Fruit fly (Drosophila melanogaster): ENCODE results near the gene Rh7.

Gene Rh7

DNA sequence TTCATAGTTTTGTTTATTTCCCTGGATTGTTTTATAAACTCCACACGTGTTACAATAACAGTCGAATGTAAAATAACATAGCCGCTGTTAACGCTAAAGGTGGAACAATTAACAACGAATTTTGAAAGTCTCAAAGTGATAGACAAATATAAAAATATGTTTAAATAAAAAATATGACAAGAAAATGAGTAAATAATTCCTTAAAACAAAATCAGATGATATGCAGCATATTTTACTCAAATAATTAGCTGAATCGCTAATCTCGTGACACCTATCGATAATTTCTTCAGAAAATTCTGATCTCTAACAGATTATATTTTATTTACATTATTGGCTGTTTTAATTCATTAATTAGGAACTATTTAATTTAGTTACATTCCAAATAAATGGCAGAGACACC lies 38.7 kb downstream of the Rh7 start, which contains the start of the genes CG5645 and Atg12 (continued):
- 0 out of 2 replicates have a peak, but pooled peaks have one; percentile 28 for TF ChIP-seq GATAe (GFP tag; conservative IDR thresholded peaks at IDR 0.05)
- peak; percentile 75 for TF ChIP-seq Fer1 (GFP tag; optimal IDR thresholded peaks at IDR 0.05)
- no peak for TF ChIP-seq sc (optimal IDR thresholded peaks at IDR 0.05)
- TF ChIP-seq sc (GFP tag; optimal IDR thresholded peaks at IDR 0.05) = no peak
- no peak for TF ChIP-seq CG6813 (GFP tag; optimal IDR thresholded peaks at IDR 0.05)
- TF ChIP-seq CG10654 (GFP tag; optimal IDR thresholded peaks at IDR 0.05) = peak; percentile 41
- TF ChIP-seq Xbp1 (GFP tag; optimal IDR thresholded peaks at IDR 0.05) = peak; percentile 10
- TF ChIP-seq CG9437 (GFP tag; optimal IDR thresholded peaks at IDR 0.05) = no peak
- TF ChIP-seq CG16815 (GFP tag; optimal IDR thresholded peaks at IDR 0.05) = no peak
- no peak for TF ChIP-seq CG7271 (tag; optimal IDR thresholded peaks at IDR 0.05)
- TF ChIP-seq CG4328 (GFP tag; optimal IDR thresholded peaks at IDR 0.05) = peak; percentile 49
- TF ChIP-seq ken (GFP tag; IDR thresholded peaks at IDR 0.05) = no peak
- TF ChIP-seq slp2 (GFP tag; optimal IDR thresholded peaks at IDR 0.05) = no peak
- TF ChIP-seq CG13775 (GFP tag; optimal IDR thresholded peaks at IDR 0.05) = peak; percentile 27
- peak; percentile 89 for TF ChIP-seq Scr (GFP tag; IDR thresholded peaks at IDR 0.05; ENCODE audit: partially characterized antibody)
- TF ChIP-seq danr (GFP tag; IDR thresholded peaks at IDR 0.05) = no peak
- peak; percentile 16 for TF ChIP-seq CG15601 (tag; optimal IDR thresholded peaks at IDR 0.05)
- TF ChIP-seq org-1 (GFP tag; optimal IDR thresholded peaks at IDR 0.05) = no peak
- no peak for TF ChIP-seq gt (GFP tag; IDR thresholded peaks at IDR 0.05)
- no peak for TF ChIP-seq CG4404 (GFP tag; IDR thresholded peaks at IDR 0.05)
- no peak for TF ChIP-seq BtbVII (GFP tag; optimal IDR thresholded peaks at IDR 0.05)
- peak; percentile 56 for TF ChIP-seq slou (GFP tag; optimal IDR thresholded peaks at IDR 0.05)
- TF ChIP-seq en (GFP tag; optimal IDR thresholded peaks at IDR 0.05) = no peak
- peak; percentile 71 for TF ChIP-seq bbx (GFP tag; IDR thresholded peaks at IDR 0.05; ENCODE audit: partially characterized antibody)

DNA sequence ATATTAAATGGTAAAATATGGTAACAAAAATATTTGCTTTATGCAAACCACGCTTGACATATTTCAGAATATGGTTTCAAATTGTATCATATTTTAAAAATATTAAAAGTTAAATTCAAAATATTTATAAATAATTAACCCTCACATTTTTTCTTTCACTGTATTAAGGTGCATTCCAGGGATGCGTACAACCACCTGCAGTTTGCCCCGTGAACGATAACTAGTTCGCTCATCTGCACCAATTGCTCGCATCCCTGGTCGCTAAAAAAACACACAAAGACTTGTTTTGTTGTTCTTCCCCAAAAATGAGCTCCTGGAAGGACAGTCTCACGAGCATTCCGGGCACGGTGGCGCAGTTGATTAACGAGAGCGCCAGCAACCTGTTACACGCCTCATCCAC lies 43.4 kb downstream of the Rh7 start, which contains the start of gene DEF8:
TSS of gene DEF8 (plus strand) at position 229 of the 400 bp plus-strand sequence.
- TF ChIP-seq CG4282 (GFP tag; optimal IDR thresholded peaks at IDR 0.05) = no peak
- no peak for TF ChIP-seq ERR (GFP tag; optimal IDR thresholded peaks at IDR 0.05)
- peak; percentile 56 for TF ChIP-seq CG2875 (GFP tag; optimal IDR thresholded peaks at IDR 0.05)
- TF ChIP-seq CG4617 (GFP tag; optimal IDR thresholded peaks at IDR 0.05; ENCODE audit: borderline replicate concordance) = peak; percentile 96
- TF ChIP-seq pan (optimal IDR thresholded peaks at IDR 0.05) = no peak
- peak in 1 of 2 experiments; percentile 91 for TF ChIP-seq pan (GFP tag; optimal IDR thresholded peaks at IDR 0.05 in 1 of 2, IDR thresholded peaks at IDR 0.05 in 1 of 2)
- TF ChIP-seq Neu2 (GFP tag; optimal IDR thresholded peaks at IDR 0.05; ENCODE audit: borderline replicate concordance) = no peak
- TF ChIP-seq Hsf (GFP tag; optimal IDR thresholded peaks at IDR 0.05) = peak; percentile 59
- TF ChIP-seq chn (GFP tag; optimal IDR thresholded peaks at IDR 0.05) = peak; percentile 53
- TF ChIP-seq Scr (GFP tag; IDR thresholded peaks at IDR 0.05; ENCODE audit: partially characterized antibody) = peak; percentile 42
- peak; percentile 87 for TF ChIP-seq CG15601 (tag; optimal IDR thresholded peaks at IDR 0.05)
- peak; percentile 87 for TF ChIP-seq D19A (tag; optimal IDR thresholded peaks at IDR 0.05)
- no peak for TF ChIP-seq repo (GFP tag; optimal IDR thresholded peaks at IDR 0.05)
- no peak for TF ChIP-seq CG1792 (GFP tag; optimal IDR thresholded peaks at IDR 0.05)
- peak; percentile 69 for TF ChIP-seq croc (GFP tag; conservative IDR thresholded peaks at IDR 0.05)
- TF ChIP-seq tna (GFP tag; IDR thresholded peaks at IDR 0.05; ENCODE audit: partially characterized antibody) = 0 out of 2 replicates have a peak, but pooled peaks have one; percentile 39
- TF ChIP-seq zfh2 (GFP tag; optimal IDR thresholded peaks at IDR 0.05) = peak; percentile 2
- TF ChIP-seq Tbp (GFP tag; optimal IDR thresholded peaks at IDR 0.05) = no peak
- TF ChIP-seq HLH3B (GFP tag; IDR thresholded peaks at IDR 0.05) = peak; percentile 94
- peak; percentile 92 for TF ChIP-seq CG2712 (tag; optimal IDR thresholded peaks at IDR 0.05)
- TF ChIP-seq ATbp (GFP tag; optimal IDR thresholded peaks at IDR 0.05) = peak; percentile 61
- peak; percentile 93 for TF ChIP-seq MBD-R2 (GFP tag; IDR thresholded peaks at IDR 0.05)
- TF ChIP-seq CG42726 (GFP tag; IDR thresholded peaks at IDR 0.05; ENCODE audit: partially characterized antibody) = 0 out of 2 replicates have a peak, but pooled peaks have one; percentile 37
- peak; percentile 18 for TF ChIP-seq jumu (GFP tag; optimal IDR thresholded peaks at IDR 0.05)
- TF ChIP-seq pum (GFP tag; optimal IDR thresholded peaks at IDR 0.05) = no peak
- TF ChIP-seq CG6654 (GFP tag; optimal IDR thresholded peaks at IDR 0.05) = peak; percentile 11
- no peak for TF ChIP-seq CG15479 (GFP tag; optimal IDR thresholded peaks at IDR 0.05)
- TF ChIP-seq h (optimal IDR thresholded peaks at IDR 0.05) = no peak
- TF ChIP-seq CG17912 (GFP tag; optimal IDR thresholded peaks at IDR 0.05) = peak; percentile 70
- TF ChIP-seq dimm (GFP tag; IDR thresholded peaks at IDR 0.05) = peak; percentile 49; the same call in 1 of the 2 replicates

Data from whole organism, embryonic.